Worm (Caenorhabditis elegans) whole organism, early embryonic: ENCODE results near the gene str-111.

Source experiments
- ama-1 ChIP-seq: fragments of 150-350 bp; optimal IDR thresholded peaks from 2 replicates; lab custom pipeline; 2014
- tbx-37 ChIP-seq: fragments of 200-800 bp; sonication (Bioruptor generic); conservative IDR thresholded peaks from 2 replicates; pipeline ENCODE4 v1.3.6; 2022; ENCODE audit warnings: missing genetic modification reagents, missing genetic modification characterization, missing compliant biosample characterization

- TF ChIP-seq ama-1 (lab: Kevin White, UChicago) (no peak), tbx-37 (GFP tag; lab: Robert Waterston, UW) (no peak)
Measured at ce11 chrV:16194639-16195038, 25.7 kb upstream of the str-111 start, which contains the start of gene rabr-4.
